Worm (Caenorhabditis elegans) whole organism, L1 larva: ENCODE measurements around the gene cyp-14A4.

ENCODE experiments used
- ceh-82 ChIP-seq, 3 experiments: fragments of 150-350 bp in 1 of 3; sonication (generic microtip) in 2 of 3; optimal IDR thresholded peaks; 2 replicates each; lab custom pipeline; 2014 to 2017; ENCODE audit warnings: missing biosample characterization in 3 of 3, missing genetic modification characterization in 3 of 3
- dsc-1 ChIP-seq: sonication (generic microtip); optimal IDR thresholded peaks from 2 replicates; lab custom pipeline; 2016; ENCODE audit warnings: mild to moderate bottlenecking, missing genetic modification characterization, missing compliant biosample characterization
- nhr-12 ChIP-seq: sonication (generic microtip); optimal IDR thresholded peaks from 2 replicates; lab custom pipeline; 2017; ENCODE audit warnings: missing biosample characterization, missing genetic modification characterization
- nhr-76 ChIP-seq: sonication (generic microtip); optimal IDR thresholded peaks from 2 replicates; lab custom pipeline; 2017; ENCODE audit warnings: missing biosample characterization, missing genetic modification characterization
- pag-3 ChIP-seq: sonication (generic microtip); optimal IDR thresholded peaks from 2 replicates; lab custom pipeline; 2017; ENCODE audit warnings: missing genetic modification characterization, mild to moderate bottlenecking, missing compliant biosample characterization, antibody characterized with exemption, borderline replicate concordance; ENCODE audit not compliant: insufficient read depth
- snpc-4 ChIP-seq: fragments of 150-350 bp; optimal IDR thresholded peaks from 2 replicates; lab custom pipeline; 2014; ENCODE audit warnings: missing biosample characterization, missing genetic modification characterization
- unc-30 ChIP-seq: sonication (generic microtip); optimal IDR thresholded peaks from 2 replicates; lab custom pipeline; 2017; ENCODE audit warnings: missing biosample characterization, missing genetic modification characterization
- zag-1 ChIP-seq: fragments of 150-350 bp; optimal IDR thresholded peaks from 2 replicates; lab custom pipeline; 2014; ENCODE audit warnings: missing biosample characterization, missing genetic modification characterization

- no peak for TF ChIP-seq pag-3 (tag; lab: Kevin White, UChicago)
- TF ChIP-seq nhr-76 (tag; lab: Kevin White, UChicago) = no peak
- TF ChIP-seq nhr-12 = no peak
- no peak for TF ChIP-seq unc-30 (tag; lab: Kevin White, UChicago)
- TF ChIP-seq snpc-4 (tag; lab: Kevin White, UChicago) = no peak
- TF ChIP-seq dsc-1 (tag; lab: Kevin White, UChicago) = no peak
- TF ChIP-seq zag-1 = no peak
- no peak for TF ChIP-seq ceh-82 (tag; optimal IDR thresholded peaks at IDR 0.05; lab: Kevin White, UChicago)
Observed at ce11 chrX:13262195-13262594, 21.8 kb downstream of the cyp-14A4 start, which contains the start of gene K09A11.1.
